Worm (Caenorhabditis elegans) whole organism, midembryonic: ENCODE results near the gene algn-13.

Experiments used
- T22C8.4 ChIP-seq: fragments of 200-800 bp; sonication (Bioruptor generic); IDR thresholded peaks from 2 replicates; pipeline ENCODE4 v1.3.6; 2022; ENCODE audit warnings: missing genetic modification characterization, missing compliant biosample characterization
- cog-1 ChIP-seq: sonication (generic microtip); optimal IDR thresholded peaks from 2 replicates; lab custom pipeline; 2016; ENCODE audit warnings: missing genetic modification characterization, missing compliant biosample characterization
- flt-1 ChIP-seq: fragments of 200-800 bp; sonication (Bioruptor generic); IDR thresholded peaks from 2 replicates; pipeline ENCODE4 v1.3.6; 2022; ENCODE audit warnings: missing genetic modification characterization, missing compliant biosample characterization
- klf-2 ChIP-seq: fragments of 200-800 bp; sonication (Bioruptor generic); conservative IDR thresholded peaks from 2 replicates; pipeline ENCODE4 v1.3.6; 2022; ENCODE audit warnings: missing genetic modification reagents, missing genetic modification characterization, missing compliant biosample characterization
- med-1 ChIP-seq: sonication (generic microtip); optimal IDR thresholded peaks from 2 replicates; lab custom pipeline; 2017; ENCODE audit warnings: missing genetic modification characterization, mild to moderate bottlenecking, missing compliant biosample characterization, antibody characterized with exemption, missing genetic modification reagents; ENCODE audit not compliant: insufficient read depth
- ref-1 ChIP-seq: fragments of 200-800 bp; sonication (Bioruptor generic); conservative IDR thresholded peaks from 2 replicates; pipeline ENCODE4 v1.3.6; 2022; ENCODE audit warnings: missing genetic modification reagents, missing genetic modification characterization, missing compliant biosample characterization
- tab-1 ChIP-seq: fragments of 200-800 bp; sonication (Bioruptor generic); IDR thresholded peaks from 2 replicates; pipeline ENCODE4 v1.3.6; 2022; ENCODE audit warnings: missing genetic modification characterization, missing compliant biosample characterization
- ztf-23 ChIP-seq: fragments of 200-800 bp; sonication (Bioruptor generic); IDR thresholded peaks from 2 replicates; pipeline ENCODE4 v1.3.6; 2022; ENCODE audit warnings: missing genetic modification reagents, missing genetic modification characterization, missing compliant biosample characterization
- ztf-29 ChIP-seq: fragments of 200-800 bp; sonication (Bioruptor generic); IDR thresholded peaks from 2 replicates; pipeline ENCODE4 v1.3.6; 2022; ENCODE audit warnings: missing genetic modification reagents, missing genetic modification characterization, missing compliant biosample characterization

Gene algn-13

DNA sequence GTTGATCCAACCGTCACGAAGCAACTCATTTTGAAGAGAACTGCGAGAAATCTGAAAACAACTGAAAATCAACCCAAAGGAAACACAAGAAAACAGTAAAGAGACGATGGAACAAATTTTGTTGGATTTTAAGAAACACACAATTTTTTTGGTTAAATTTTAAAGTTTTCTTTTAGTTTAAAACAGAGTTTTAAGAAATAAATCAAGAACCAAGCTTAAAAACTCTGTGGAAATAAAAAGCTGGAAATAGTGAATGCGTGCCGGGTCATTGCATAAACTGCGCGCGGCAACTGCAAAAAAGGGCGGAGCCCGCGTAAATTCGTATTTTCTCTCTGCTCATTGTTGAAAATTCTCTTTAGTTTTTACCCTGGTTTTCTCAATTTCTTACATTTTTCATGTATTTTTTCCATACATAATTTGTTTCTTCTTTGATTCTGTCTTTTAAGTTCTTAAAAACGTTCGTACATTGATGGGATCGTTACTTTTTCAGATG lies at the start of gene algn-13, which contains the start of gene R10D12.13:
TSS of gene algn-13 (minus strand) at position 51 of the 493 bp plus-strand sequence.
TSS of gene R10D12.13 (plus strand) at position 491 of the 493 bp plus-strand sequence.
- peak; percentile 89 for TF ChIP-seq ztf-23 (GFP tag; lab: Robert Waterston, UW)
- TF ChIP-seq cog-1 = peak; percentile 71
- peak; percentile 82; the same call in 1 of the 2 replicates for TF ChIP-seq klf-2 (GFP tag; lab: Robert Waterston, UW)
- TF ChIP-seq ref-1 (GFP tag; lab: Robert Waterston, UW) = no peak; the same call in 1 of the 2 replicates
- TF ChIP-seq flt-1 = peak; percentile 88
- TF ChIP-seq ztf-29 (GFP tag; lab: Robert Waterston, UW) = peak; percentile 68
- peak; percentile 89 for TF ChIP-seq tab-1
- peak; percentile 68 for TF ChIP-seq T22C8.4 (GFP tag; lab: Robert Waterston, UW)
- peak; percentile 95 for TF ChIP-seq med-1 (GFP tag; lab: Kevin White, UChicago)

DNA sequence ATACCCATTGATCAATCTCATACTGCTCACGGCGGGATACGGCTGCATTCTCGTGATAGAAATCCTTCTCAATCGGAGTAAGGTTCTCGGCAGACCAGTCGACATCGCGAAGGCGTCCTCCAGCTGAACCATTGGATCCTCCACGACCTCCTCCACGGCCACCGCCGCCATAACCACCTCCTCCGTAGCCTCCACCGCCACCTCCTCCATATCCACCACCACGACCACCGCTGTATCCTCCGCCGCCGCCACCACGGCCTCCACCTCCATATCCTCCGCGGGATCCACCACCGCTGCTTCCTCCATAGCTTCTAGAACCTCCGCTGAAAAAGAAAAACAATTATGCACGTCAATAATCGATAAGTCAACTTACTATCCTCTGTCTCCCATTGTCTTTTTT lies 49.6 kb upstream of the algn-13 start:
- no peak for TF ChIP-seq cog-1
- 0 out of 2 replicates have a peak, but pooled peaks have one; percentile 18 for TF ChIP-seq flt-1
- 0 out of 2 replicates have a peak, but pooled peaks have one; percentile 33 for TF ChIP-seq ztf-23 (GFP tag; lab: Robert Waterston, UW)
- TF ChIP-seq T22C8.4 (GFP tag; lab: Robert Waterston, UW) = no peak

DNA sequence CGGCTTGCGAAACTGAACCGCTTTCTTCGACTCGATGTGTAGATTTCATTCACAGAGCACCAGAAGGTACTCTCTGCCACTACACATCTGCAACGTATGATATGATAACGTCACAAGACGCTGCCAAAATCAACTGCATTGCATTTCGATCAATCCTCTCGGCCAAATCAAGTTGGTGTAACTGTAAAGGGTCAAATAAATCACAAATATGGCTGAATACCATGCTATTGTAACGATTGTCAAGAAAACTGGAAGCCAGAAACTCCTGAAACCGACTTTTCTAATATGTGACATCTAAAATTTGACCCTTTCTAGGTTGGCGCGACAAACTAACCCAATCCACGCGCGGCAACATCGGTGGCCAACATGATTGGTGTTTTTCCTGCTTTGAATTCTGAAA lies 48.2 kb upstream of the algn-13 start:
- TF ChIP-seq flt-1 = no peak
- no peak for TF ChIP-seq ref-1 (GFP tag; lab: Robert Waterston, UW)
- no peak for TF ChIP-seq med-1 (GFP tag; lab: Kevin White, UChicago)
- no peak for TF ChIP-seq klf-2 (GFP tag; lab: Robert Waterston, UW)
- no peak for TF ChIP-seq cog-1
- no peak for TF ChIP-seq T22C8.4 (GFP tag; lab: Robert Waterston, UW)
- no peak for TF ChIP-seq ztf-23 (GFP tag; lab: Robert Waterston, UW)
- no peak for TF ChIP-seq tab-1

DNA sequence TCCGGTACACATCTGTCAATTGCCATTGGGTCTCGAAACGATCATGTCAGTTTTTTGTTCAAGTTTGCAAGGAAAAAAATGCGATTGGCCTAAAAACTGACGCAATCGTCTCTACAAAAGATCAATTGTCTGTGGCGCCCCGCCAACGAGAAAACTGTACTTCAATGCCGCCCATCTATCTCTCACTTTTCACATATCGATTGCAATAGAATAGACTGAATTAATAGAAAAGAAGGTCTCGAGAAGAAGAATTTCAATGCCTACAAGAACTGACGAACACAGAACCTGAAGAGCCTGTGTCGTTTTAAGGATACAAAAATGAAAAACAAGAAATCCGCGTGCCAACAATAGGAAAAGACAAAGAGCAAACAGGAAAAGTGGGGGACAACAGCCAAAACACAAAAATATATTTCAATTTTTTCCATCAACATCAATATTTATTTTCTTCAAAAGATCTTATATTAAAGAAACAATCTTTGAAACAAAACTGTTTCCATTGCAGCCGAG lies 46.6 kb upstream of the algn-13 start:
- TF ChIP-seq T22C8.4 (GFP tag; lab: Robert Waterston, UW) (0 out of 2 replicates have a peak, but pooled peaks have one; percentile 10), flt-1 (no peak), cog-1 (no peak), med-1 (GFP tag; lab: Kevin White, UChicago) (no peak)

DNA sequence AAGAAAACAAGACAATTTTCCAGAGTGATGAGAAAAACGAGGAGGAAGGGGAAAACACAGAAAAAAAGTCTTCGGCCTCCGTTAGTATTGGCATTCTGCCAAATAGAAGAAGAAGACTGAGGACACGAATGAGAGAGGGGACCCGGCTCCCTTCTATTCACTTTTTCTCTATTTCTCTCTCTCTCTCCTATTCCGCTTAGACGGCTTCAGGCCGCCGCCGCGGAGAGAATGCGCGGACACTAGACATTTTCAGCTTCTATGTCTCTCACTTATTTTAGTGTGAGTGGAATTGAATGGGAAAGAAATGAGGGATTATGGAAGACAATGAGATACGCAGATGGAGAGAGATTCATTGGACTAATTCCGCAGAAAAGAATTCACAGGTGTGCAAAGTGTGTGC lies 45.0 kb upstream of the algn-13 start:
- TF ChIP-seq flt-1 (0 out of 2 replicates have a peak, but pooled peaks have one; percentile 4), cog-1 (no peak), ztf-23 (GFP tag; lab: Robert Waterston, UW) (no peak), ref-1 (GFP tag; lab: Robert Waterston, UW) (no peak), tab-1 (no peak)

DNA sequence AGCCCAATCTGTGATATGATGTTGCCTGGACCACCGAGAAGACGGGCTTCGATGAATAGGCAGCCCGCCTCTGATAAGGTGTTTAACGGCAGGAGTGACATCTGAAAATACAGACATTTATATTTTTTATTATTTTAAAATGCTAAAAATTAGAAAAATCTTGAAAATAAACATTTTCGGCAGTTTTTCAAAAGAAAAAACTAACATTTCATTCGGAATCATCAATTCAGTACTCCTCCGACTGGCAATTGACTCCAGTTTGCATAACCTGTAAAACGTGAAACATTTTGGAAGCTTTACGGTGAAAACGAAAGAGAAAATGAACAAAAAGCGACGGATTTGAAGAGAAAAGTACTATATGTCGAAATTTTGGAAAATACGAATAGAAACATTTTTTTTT lies 44.0 kb upstream of the algn-13 start, which contains the start of gene ric-7:
TSS of gene ric-7 (minus strand) at position 101 of the 400 bp plus-strand sequence.
- no peak for TF ChIP-seq ztf-23 (GFP tag; lab: Robert Waterston, UW)
- TF ChIP-seq med-1 (GFP tag; lab: Kevin White, UChicago) = no peak

DNA sequence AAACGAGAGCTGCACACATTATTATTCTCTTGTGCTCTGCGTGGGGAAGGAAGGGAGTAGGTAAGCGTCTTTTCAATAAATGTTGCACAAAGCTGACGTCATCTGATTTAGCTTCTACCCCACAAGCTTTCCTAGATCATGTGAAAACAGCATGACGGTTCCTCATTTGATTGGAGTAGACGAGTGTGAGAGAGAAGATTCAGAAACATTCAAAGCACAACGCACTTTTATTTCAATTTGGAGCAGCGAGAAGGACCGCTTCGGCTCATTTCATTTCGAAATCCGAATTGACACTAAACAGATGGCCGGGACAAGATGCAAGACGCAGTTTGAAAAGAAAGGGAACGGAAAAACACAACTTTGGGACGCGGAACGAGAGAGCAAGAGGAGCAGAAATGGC lies 42.6 kb upstream of the algn-13 start:
- TF ChIP-seq ztf-23 (GFP tag; lab: Robert Waterston, UW) (no peak), klf-2 (GFP tag; lab: Robert Waterston, UW) (no peak), flt-1 (no peak), ztf-29 (GFP tag; lab: Robert Waterston, UW) (no peak), tab-1 (no peak), ref-1 (GFP tag; lab: Robert Waterston, UW) (no peak), T22C8.4 (GFP tag; lab: Robert Waterston, UW) (no peak), med-1 (GFP tag; lab: Kevin White, UChicago) (no peak), cog-1 (no peak)

DNA sequence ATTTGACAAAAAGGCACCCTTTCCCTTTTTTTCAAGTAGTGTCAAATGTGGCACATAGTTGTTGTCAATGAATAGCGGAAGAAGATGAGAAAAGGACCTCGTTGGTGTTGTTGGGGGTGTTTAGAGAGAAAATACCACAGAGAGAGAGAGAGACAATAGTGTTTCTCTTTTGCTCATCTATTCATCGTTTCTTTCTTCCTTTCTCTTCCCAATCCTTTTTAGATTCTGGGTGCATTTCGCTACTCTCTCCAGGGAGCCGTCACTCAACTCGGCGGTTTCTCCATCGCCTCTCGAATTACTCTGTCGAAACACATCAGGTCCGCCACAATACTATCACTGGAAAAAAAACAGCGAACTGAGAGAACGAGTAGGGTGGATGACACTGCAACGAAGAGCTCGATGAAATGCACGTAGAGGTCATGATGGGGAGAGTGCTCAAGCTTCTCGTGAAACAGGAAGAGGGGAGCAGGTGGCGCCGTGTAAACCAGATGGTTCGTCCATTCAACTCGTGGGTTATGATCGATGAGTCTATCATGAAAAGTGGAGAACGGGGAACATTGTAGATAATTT lies 41.9 kb upstream of the algn-13 start:
- TF ChIP-seq tab-1 (no peak), T22C8.4 (GFP tag; lab: Robert Waterston, UW) (no peak), ztf-23 (GFP tag; lab: Robert Waterston, UW) (no peak)

DNA sequence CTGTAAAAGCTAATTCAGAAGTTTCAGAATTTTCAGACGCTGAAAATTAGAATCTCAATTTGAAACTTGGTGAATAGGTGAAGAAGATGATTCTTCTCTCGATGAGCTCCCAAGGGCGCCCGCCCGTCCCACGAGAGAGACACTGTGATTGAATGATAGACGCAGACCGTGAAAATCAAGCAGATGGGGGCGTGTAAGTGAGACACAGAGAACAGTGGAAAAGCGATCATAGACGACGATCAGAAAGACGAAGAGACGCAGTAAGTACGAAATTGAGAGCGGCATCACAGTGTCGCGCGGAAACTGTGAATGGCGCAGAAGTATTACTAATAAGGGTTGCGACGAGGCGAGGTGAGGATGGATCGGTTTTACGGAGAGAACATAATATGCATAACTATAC lies 40.6 kb upstream of the algn-13 start:
- TF ChIP-seq ref-1 (GFP tag; lab: Robert Waterston, UW) (no peak), flt-1 (no peak), med-1 (GFP tag; lab: Kevin White, UChicago) (no peak), cog-1 (peak; percentile 24), ztf-29 (GFP tag; lab: Robert Waterston, UW) (no peak), ztf-23 (GFP tag; lab: Robert Waterston, UW) (no peak), tab-1 (no peak)

DNA sequence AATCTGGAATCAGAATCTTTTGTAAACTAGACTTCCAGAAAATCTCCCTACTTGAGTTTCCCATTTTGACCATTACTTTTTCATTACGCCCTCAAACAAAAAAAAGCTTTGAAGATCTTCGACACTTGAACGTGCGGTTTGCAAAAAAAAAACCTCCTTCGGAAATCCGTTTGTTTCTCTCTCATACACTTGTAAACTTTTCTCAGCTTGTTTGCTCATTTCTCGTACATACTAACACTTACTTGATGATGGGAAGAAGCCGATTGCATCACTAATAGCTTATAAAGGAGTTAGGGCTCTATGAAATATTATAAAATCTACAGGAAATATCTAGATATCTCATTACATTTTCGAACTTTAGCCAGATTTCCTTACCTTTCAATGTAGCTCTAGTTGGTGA lies 40.2 kb upstream of the algn-13 start:
- no peak for TF ChIP-seq T22C8.4 (GFP tag; lab: Robert Waterston, UW)

DNA sequence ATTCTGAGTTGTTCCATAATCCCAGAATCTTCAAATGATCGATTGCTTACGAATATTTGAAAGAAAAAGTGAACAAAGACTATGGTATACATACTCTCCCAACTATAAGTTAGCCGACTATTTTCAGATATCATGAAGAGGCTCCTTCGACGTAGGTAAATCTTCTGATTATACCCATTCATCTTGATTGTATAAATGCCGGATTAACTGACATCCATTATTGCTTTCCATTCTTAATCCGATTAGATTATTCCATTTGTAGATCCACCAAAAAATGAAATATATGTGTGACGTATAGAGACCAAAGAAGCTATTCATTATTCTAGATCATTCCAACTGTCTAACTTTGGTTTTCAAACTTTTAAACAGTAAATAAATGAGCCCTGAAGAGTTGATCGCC lies 31.7 kb upstream of the algn-13 start:
- TF ChIP-seq ztf-23 (GFP tag; lab: Robert Waterston, UW) = no peak
- no peak for TF ChIP-seq tab-1
- no peak for TF ChIP-seq ref-1 (GFP tag; lab: Robert Waterston, UW)
- no peak for TF ChIP-seq ztf-29 (GFP tag; lab: Robert Waterston, UW)
- no peak for TF ChIP-seq cog-1
